Worm (Caenorhabditis elegans): ENCODE data around the gene nspb-10.
A peak's percentile ranks its signal among the peaks of the same experiment; 100 is the strongest.

DNA sequence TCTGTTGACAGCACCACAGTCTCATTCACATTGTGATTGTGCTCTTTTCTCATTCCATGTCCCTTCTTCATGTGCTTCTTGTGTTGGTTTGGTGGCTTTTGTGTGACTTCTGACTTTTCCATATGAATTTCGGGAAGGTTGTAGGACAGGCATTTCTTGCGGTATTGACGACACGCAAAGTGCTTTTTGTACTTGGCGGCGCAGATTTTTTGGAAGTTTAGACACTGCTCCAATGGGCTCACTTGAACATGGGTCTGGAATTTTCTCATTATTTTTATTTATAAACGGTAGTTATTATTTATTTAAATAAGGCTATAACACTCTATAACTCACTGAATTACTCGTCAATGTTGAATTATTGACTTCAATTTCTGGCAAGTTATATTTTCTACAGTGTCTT, 16.2 kb upstream of the nspb-10 start:
- TF ChIP-seq ceh-82 (tag; optimal IDR thresholded peaks at IDR 0.05), result no peak
- no peak for TF ChIP-seq lin-15B (tag; optimal IDR thresholded peaks at IDR 0.05)
- TF ChIP-seq dmd-9 (GFP tag; IDR thresholded peaks at IDR 0.05), result no peak
- TF ChIP-seq ama-1 (optimal IDR thresholded peaks at IDR 0.05), result peak; percentile 59
